Worm (Caenorhabditis elegans) whole organism, midembryonic: Measurements from ENCODE around the gene cpt-5.

Source experiments
- T22C8.4 ChIP-seq: fragments of 200-800 bp; sonication (Bioruptor generic); IDR thresholded peaks from 2 replicates; pipeline ENCODE4 v1.3.6; 2022; ENCODE audit warnings: missing genetic modification characterization, missing compliant biosample characterization
- cog-1 ChIP-seq: sonication (generic microtip); optimal IDR thresholded peaks from 2 replicates; lab custom pipeline; 2016; ENCODE audit warnings: missing genetic modification characterization, missing compliant biosample characterization
- flt-1 ChIP-seq: fragments of 200-800 bp; sonication (Bioruptor generic); IDR thresholded peaks from 2 replicates; pipeline ENCODE4 v1.3.6; 2022; ENCODE audit warnings: missing genetic modification characterization, missing compliant biosample characterization
- klf-2 ChIP-seq: fragments of 200-800 bp; sonication (Bioruptor generic); conservative IDR thresholded peaks from 2 replicates; pipeline ENCODE4 v1.3.6; 2022; ENCODE audit warnings: missing genetic modification reagents, missing genetic modification characterization, missing compliant biosample characterization
- med-1 ChIP-seq: sonication (generic microtip); optimal IDR thresholded peaks from 2 replicates; lab custom pipeline; 2017; ENCODE audit warnings: missing genetic modification characterization, mild to moderate bottlenecking, missing compliant biosample characterization, antibody characterized with exemption, missing genetic modification reagents; ENCODE audit not compliant: insufficient read depth
- ref-1 ChIP-seq: fragments of 200-800 bp; sonication (Bioruptor generic); conservative IDR thresholded peaks from 2 replicates; pipeline ENCODE4 v1.3.6; 2022; ENCODE audit warnings: missing genetic modification reagents, missing genetic modification characterization, missing compliant biosample characterization
- tab-1 ChIP-seq: fragments of 200-800 bp; sonication (Bioruptor generic); IDR thresholded peaks from 2 replicates; pipeline ENCODE4 v1.3.6; 2022; ENCODE audit warnings: missing genetic modification characterization, missing compliant biosample characterization
- ztf-23 ChIP-seq: fragments of 200-800 bp; sonication (Bioruptor generic); IDR thresholded peaks from 2 replicates; pipeline ENCODE4 v1.3.6; 2022; ENCODE audit warnings: missing genetic modification reagents, missing genetic modification characterization, missing compliant biosample characterization
- ztf-29 ChIP-seq: fragments of 200-800 bp; sonication (Bioruptor generic); IDR thresholded peaks from 2 replicates; pipeline ENCODE4 v1.3.6; 2022; ENCODE audit warnings: missing genetic modification reagents, missing genetic modification characterization, missing compliant biosample characterization

Gene cpt-5

DNA sequence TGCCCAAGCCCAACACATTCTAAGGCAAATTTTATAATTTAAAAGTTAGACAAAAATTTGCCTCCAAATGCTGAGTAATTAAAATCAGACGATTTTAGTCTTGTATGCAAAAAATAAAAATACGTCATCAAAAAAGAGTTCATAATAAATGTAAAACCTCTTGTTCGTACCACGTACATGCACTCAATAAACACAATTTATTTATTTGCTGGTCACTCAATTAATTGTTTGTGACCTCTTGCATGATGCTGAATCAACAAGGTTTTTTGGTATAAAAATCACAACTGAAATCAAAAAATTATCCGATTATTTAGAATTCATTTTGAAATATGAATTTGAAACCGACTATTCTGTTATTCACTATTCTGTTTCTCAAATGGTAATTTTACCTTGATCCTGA, 22.8 kb upstream of the cpt-5 start, which contains the start of gene hpx-2:
hpx-2 (plus strand) TSS at position 301 of the 400 bp plus-strand sequence.
- TF ChIP-seq cog-1 = no peak

DNA sequence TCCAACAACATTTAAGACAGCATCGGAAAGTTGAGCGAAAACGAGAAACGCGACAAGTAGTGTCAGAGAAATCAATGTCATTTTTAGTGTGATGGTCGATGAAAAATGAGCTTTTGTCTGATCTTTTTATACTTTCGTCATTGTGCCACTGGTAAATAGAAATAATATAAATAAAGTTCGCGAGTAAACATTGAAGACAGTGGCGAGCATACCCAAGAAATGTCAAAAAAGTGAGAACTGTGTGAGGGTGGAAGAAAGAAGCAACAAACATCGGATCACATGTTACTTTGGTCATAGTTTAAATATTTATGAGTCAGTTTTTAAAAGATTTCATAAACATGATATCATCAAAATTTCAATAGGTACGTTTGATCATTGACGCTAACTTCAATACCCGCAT, 18.7 kb upstream of the cpt-5 start, which contains the start of gene ttr-21:
ttr-21 (minus strand) TSS at position 100 of the 400 bp plus-strand sequence.
- TF ChIP-seq ref-1 (GFP tag; lab: Robert Waterston, UW) = no peak
- no peak for TF ChIP-seq cog-1
- no peak for TF ChIP-seq flt-1 (GFP tag; lab: Robert Waterston, UW)
- TF ChIP-seq klf-2 (GFP tag; lab: Robert Waterston, UW) = no peak

- TF ChIP-seq ref-1 (GFP tag; lab: Robert Waterston, UW) = no peak
- no peak for TF ChIP-seq med-1 (GFP tag; lab: Kevin White, UChicago)
- no peak for TF ChIP-seq T22C8.4 (GFP tag; lab: Robert Waterston, UW)
- TF ChIP-seq cog-1 = no peak
- no peak for TF ChIP-seq klf-2 (GFP tag; lab: Robert Waterston, UW)
- TF ChIP-seq tab-1 (GFP tag; lab: Robert Waterston, UW) = no peak
- TF ChIP-seq flt-1 (GFP tag; lab: Robert Waterston, UW) = no peak
- no peak for TF ChIP-seq ztf-29 (GFP tag; lab: Robert Waterston, UW)
- no peak for TF ChIP-seq ztf-23 (GFP tag; lab: Robert Waterston, UW)
Measured at ce11 chrV:13856376-13856775, 16.6 kb upstream of the cpt-5 start, which contains the start of gene srx-134. Gene srx-134 (minus strand): TSS chrV:13856476.

ce11 chrV:13857132-13857531, 15.9 kb upstream of the cpt-5 start, which contains the start of gene srx-136:
Gene srx-136 (plus strand): TSS chrV:13857432.
- no peak for TF ChIP-seq tab-1 (GFP tag; lab: Robert Waterston, UW)
- TF ChIP-seq ztf-23 (GFP tag; lab: Robert Waterston, UW) = no peak
- no peak for TF ChIP-seq ref-1 (GFP tag; lab: Robert Waterston, UW)
- TF ChIP-seq med-1 (GFP tag; lab: Kevin White, UChicago) = no peak
- TF ChIP-seq klf-2 (GFP tag; lab: Robert Waterston, UW) = no peak
- TF ChIP-seq cog-1 = no peak
- no peak for TF ChIP-seq ztf-29 (GFP tag; lab: Robert Waterston, UW)
- no peak for TF ChIP-seq T22C8.4 (GFP tag; lab: Robert Waterston, UW)
- TF ChIP-seq flt-1 (GFP tag; lab: Robert Waterston, UW) = no peak

- TF ChIP-seq tab-1 (GFP tag; lab: Robert Waterston, UW) (no peak), T22C8.4 (GFP tag; lab: Robert Waterston, UW) (no peak), ztf-23 (GFP tag; lab: Robert Waterston, UW) (no peak), flt-1 (GFP tag; lab: Robert Waterston, UW) (no peak), cog-1 (no peak), klf-2 (GFP tag; lab: Robert Waterston, UW) (no peak), med-1 (GFP tag; lab: Kevin White, UChicago) (no peak), ref-1 (GFP tag; lab: Robert Waterston, UW) (no peak), ztf-29 (GFP tag; lab: Robert Waterston, UW) (no peak)
Measured at ce11 chrV:13858906-13859305, 14.1 kb upstream of the cpt-5 start, which contains the start of gene srx-135. Gene srx-135 (plus strand): TSS chrV:13859206.

DNA sequence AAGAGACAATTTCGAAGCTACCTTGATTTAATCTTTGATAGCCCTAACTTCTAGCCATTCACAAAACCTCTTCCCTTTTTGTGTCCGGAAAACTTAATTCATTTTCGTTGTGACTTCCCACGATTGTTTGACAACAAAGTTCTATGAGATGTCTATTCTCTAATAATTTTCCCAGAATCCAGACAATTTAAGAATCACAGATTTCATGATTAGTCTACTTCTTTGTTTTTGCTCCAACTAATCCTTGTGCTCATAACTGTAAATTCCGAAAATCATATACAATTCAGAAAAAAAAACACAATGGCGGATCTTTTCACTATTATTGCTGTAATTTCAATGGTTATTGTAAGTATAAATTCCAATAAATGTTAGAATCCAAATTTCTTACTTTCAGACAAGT, 10.5 kb upstream of the cpt-5 start, which contains the start of gene srx-137:
srx-137 (plus strand) TSS at position 301 of the 400 bp plus-strand sequence.
- TF ChIP-seq klf-2 (GFP tag; lab: Robert Waterston, UW) = no peak
- no peak for TF ChIP-seq tab-1 (GFP tag; lab: Robert Waterston, UW)

- TF ChIP-seq flt-1 (GFP tag; lab: Robert Waterston, UW) (no peak), klf-2 (GFP tag; lab: Robert Waterston, UW) (no peak), cog-1 (no peak), med-1 (GFP tag; lab: Kevin White, UChicago) (no peak), T22C8.4 (GFP tag; lab: Robert Waterston, UW) (no peak)
Measured at ce11 chrV:13863700-13864099, 9.3 kb upstream of the cpt-5 start.

ce11 chrV:13866353-13866752, 6.6 kb upstream of the cpt-5 start, which contains the start of gene nhr-175:
Gene nhr-175 (plus strand): TSS chrV:13866691.
- no peak for TF ChIP-seq ztf-29 (GFP tag; lab: Robert Waterston, UW)
- no peak for TF ChIP-seq tab-1 (GFP tag; lab: Robert Waterston, UW)
- no peak for TF ChIP-seq ref-1 (GFP tag; lab: Robert Waterston, UW)
- TF ChIP-seq cog-1 = no peak
- no peak for TF ChIP-seq flt-1 (GFP tag; lab: Robert Waterston, UW)
- no peak for TF ChIP-seq ztf-23 (GFP tag; lab: Robert Waterston, UW)

- TF ChIP-seq flt-1 (GFP tag; lab: Robert Waterston, UW) (no peak), ztf-29 (GFP tag; lab: Robert Waterston, UW) (no peak), med-1 (GFP tag; lab: Kevin White, UChicago) (no peak)
Measured at ce11 chrV:13869551-13869950, 3.4 kb upstream of the cpt-5 start.

ce11 chrV:13873323-13873722, 328 bp downstream of the cpt-5 start:
- TF ChIP-seq ztf-29 (GFP tag; lab: Robert Waterston, UW) (no peak), klf-2 (GFP tag; lab: Robert Waterston, UW) (no peak), T22C8.4 (GFP tag; lab: Robert Waterston, UW) (no peak), flt-1 (GFP tag; lab: Robert Waterston, UW) (no peak), tab-1 (GFP tag; lab: Robert Waterston, UW) (no peak), ztf-23 (GFP tag; lab: Robert Waterston, UW) (no peak), ref-1 (GFP tag; lab: Robert Waterston, UW) (no peak), med-1 (GFP tag; lab: Kevin White, UChicago) (no peak), cog-1 (no peak)
